Worm (Caenorhabditis elegans) whole organism, L4 larva: Measurements from ENCODE around the gene Y97E10AR.3.
A peak's percentile ranks its signal among the peaks of the same experiment; 100 is the strongest.

Source experiments
- D1046.2 ChIP-seq: fragments of 200-800 bp; sonication (Bioruptor generic); IDR thresholded peaks from 2 replicates; pipeline ENCODE4 v1.3.6; 2022; ENCODE audit warnings: missing genetic modification characterization, missing compliant biosample characterization
- F49E8.2 ChIP-seq: sonication (generic microtip); optimal IDR thresholded peaks from 2 replicates; lab custom pipeline; 2016; ENCODE audit warnings: missing compliant biosample characterization, mild to moderate bottlenecking, missing genetic modification characterization, borderline replicate concordance
- T20F7.1 ChIP-seq: fragments of 200-800 bp; sonication (Bioruptor generic); optimal IDR thresholded peaks from 2 replicates; lab custom pipeline; 2018; ENCODE audit warnings: mild to moderate bottlenecking, missing genetic modification characterization, missing compliant biosample characterization
- Y48G9A.11 ChIP-seq: fragments of 200-800 bp; sonication (Bioruptor generic); IDR thresholded peaks from 2 replicates; pipeline ENCODE4 v1.3.6; 2022; ENCODE audit warnings: missing genetic modification reagents, missing genetic modification characterization, missing compliant biosample characterization
- Y5F2A.4 ChIP-seq: fragments of 200-800 bp; sonication (Bioruptor generic); optimal IDR thresholded peaks from 2 replicates; lab custom pipeline; 2018; ENCODE audit warnings: mild to moderate bottlenecking, missing genetic modification characterization, missing compliant biosample characterization
- ZK546.5 ChIP-seq, 2 experiments: sonication (generic microtip); optimal IDR thresholded peaks; 2 replicates each; lab custom pipeline; 2017; ENCODE audit warnings: missing biosample characterization in 2 of 2, missing genetic modification characterization in 2 of 2
- aha-1 ChIP-seq: fragments of 150-350 bp; peaks from one replicate; lab custom pipeline; 2014; ENCODE audit warnings: missing biosample characterization, missing genetic modification characterization
- aly-2 ChIP-seq: sonication (generic microtip); optimal IDR thresholded peaks from 2 replicates; lab custom pipeline; 2018; ENCODE audit warnings: missing biosample characterization, missing genetic modification characterization
- ama-1 ChIP-seq: fragments of 150-350 bp; optimal IDR thresholded peaks from 2 replicates; lab custom pipeline; 2014; ENCODE audit warnings: inconsistent platforms, mixed read lengths
- ceh-62 ChIP-seq: sonication (generic microtip); optimal IDR thresholded peaks from 2 replicates; lab custom pipeline; 2017; ENCODE audit warnings: missing biosample characterization, missing genetic modification characterization
- ceh-82 ChIP-seq: sonication (generic microtip); optimal IDR thresholded peaks from 2 replicates; lab custom pipeline; 2017; ENCODE audit warnings: missing biosample characterization, missing genetic modification characterization
- ctbp-1 ChIP-seq: fragments of 200-800 bp; sonication (Bioruptor generic); IDR thresholded peaks from 2 replicates; pipeline ENCODE4 v1.3.6; 2022; ENCODE audit warnings: missing genetic modification reagents, missing genetic modification characterization, missing compliant biosample characterization
- daf-19 ChIP-seq: fragments of 200-800 bp; sonication (Bioruptor generic); conservative IDR thresholded peaks from 2 replicates; pipeline ENCODE4 v1.3.6; 2022; ENCODE audit warnings: missing genetic modification characterization, missing compliant biosample characterization
- dmd-6 ChIP-seq: fragments of 200-800 bp; sonication (Bioruptor generic); IDR thresholded peaks from 2 replicates; pipeline ENCODE4 v1.3.6; 2022; ENCODE audit warnings: missing genetic modification reagents, missing genetic modification characterization, missing compliant biosample characterization
- dpl-1 ChIP-seq: fragments of 150-350 bp; optimal IDR thresholded peaks from 2 replicates; lab custom pipeline; 2014; ENCODE audit warnings: missing biosample characterization, missing genetic modification reagents, missing genetic modification characterization
- dve-1 ChIP-seq: sonication (generic microtip); optimal IDR thresholded peaks from 2 replicates; lab custom pipeline; 2017; ENCODE audit warnings: antibody characterized with exemption, mild to moderate bottlenecking, missing genetic modification characterization, missing compliant biosample characterization; ENCODE audit not compliant: insufficient read depth
- hif-1 ChIP-seq, 2 experiments: sonication (generic microtip); optimal IDR thresholded peaks; 2 replicates each; lab custom pipeline; 2016 to 2017; ENCODE audit warnings: missing compliant biosample characterization in 2 of 2, missing genetic modification characterization in 2 of 2, missing genetic modification reagents in 2 of 2, missing genotype in 2 of 2, mild to moderate bottlenecking in 1 of 2
- hlh-11 ChIP-seq: fragments of 200-800 bp; sonication (Bioruptor generic); optimal IDR thresholded peaks from 2 replicates; lab custom pipeline; 2018; ENCODE audit warnings: mild to moderate bottlenecking, missing genetic modification characterization, missing compliant biosample characterization
- hlh-30 ChIP-seq: sonication (generic microtip); optimal IDR thresholded peaks from 2 replicates; lab custom pipeline; 2017; ENCODE audit warnings: antibody characterized with exemption, mild to moderate bottlenecking, missing genetic modification characterization, missing compliant biosample characterization; ENCODE audit not compliant: insufficient read depth
- hmg-1.1 ChIP-seq: fragments of 200-800 bp; sonication (Bioruptor generic); IDR thresholded peaks from 2 replicates; pipeline ENCODE4 v1.3.6; 2022; ENCODE audit warnings: missing genetic modification reagents, missing genetic modification characterization, missing compliant biosample characterization
- jun-1 ChIP-seq: fragments of 150-350 bp; optimal IDR thresholded peaks from 2 replicates; lab custom pipeline; 2014; ENCODE audit warnings: missing biosample characterization, missing genetic modification reagents, missing genetic modification characterization
- lim-7 ChIP-seq: fragments of 200-800 bp; sonication (Bioruptor generic); IDR thresholded peaks from 2 replicates; pipeline ENCODE4 v1.3.6; 2022; ENCODE audit warnings: missing genetic modification characterization, missing compliant biosample characterization
- lin-13 ChIP-seq: fragments of 150-350 bp; optimal IDR thresholded peaks from 2 replicates; lab custom pipeline; 2014; ENCODE audit warnings: missing biosample characterization, missing genetic modification reagents, missing genetic modification characterization
- lin-15B ChIP-seq: fragments of 150-350 bp; sonication (generic microtip); optimal IDR thresholded peaks from 3 replicates; lab custom pipeline; 2014; ENCODE audit warnings: missing biosample characterization, missing genetic modification characterization
- lin-29 ChIP-seq: fragments of 200-800 bp; sonication (Bioruptor generic); IDR thresholded peaks from 2 replicates; pipeline ENCODE4 v1.3.6; 2022; ENCODE audit warnings: missing genetic modification reagents, missing genetic modification characterization, missing compliant biosample characterization
- lin-38 ChIP-seq: fragments of 200-800 bp; sonication (Bioruptor generic); IDR thresholded peaks from 2 replicates; pipeline ENCODE4 v1.3.6; 2022; ENCODE audit warnings: missing genetic modification reagents, missing genetic modification characterization, missing compliant biosample characterization
- lsy-2 ChIP-seq, 2 experiments: fragments of 150-350 bp in 1 of 2; sonication (generic microtip) in 1 of 2; optimal IDR thresholded peaks; 2 replicates each; lab custom pipeline; 2014 to 2017; ENCODE audit warnings: missing biosample characterization in 2 of 2, missing genetic modification characterization in 2 of 2
- mdl-1 ChIP-seq, 2 experiments: fragments of 150-350 bp in 1 of 2; sonication (generic microtip) in 1 of 2; optimal IDR thresholded peaks; 2 replicates each; lab custom pipeline; 2014 to 2017; ENCODE audit warnings: missing biosample characterization in 2 of 2, missing genetic modification characterization in 2 of 2
- mdt-29 ChIP-seq: fragments of 200-800 bp; sonication (Bioruptor generic); IDR thresholded peaks from 2 replicates; pipeline ENCODE4 v1.3.6; 2022; ENCODE audit warnings: missing genetic modification reagents, missing genetic modification characterization, missing compliant biosample characterization
- mep-1 ChIP-seq: fragments of 150-350 bp; sonication (generic microtip); optimal IDR thresholded peaks from 3 replicates; lab custom pipeline; 2014; ENCODE audit warnings: missing biosample characterization, missing genetic modification characterization
- mes-2 ChIP-seq: sonication (generic microtip); optimal IDR thresholded peaks from 2 replicates; lab custom pipeline; 2016; ENCODE audit warnings: missing genotype, mild to moderate bottlenecking, missing genetic modification characterization, missing compliant biosample characterization; ENCODE audit not compliant: poor library complexity, severe bottlenecking
- mxl-2 ChIP-seq: fragments of 200-800 bp; sonication (Bioruptor generic); conservative IDR thresholded peaks from 2 replicates; pipeline ENCODE4 v1.3.6; 2022; ENCODE audit warnings: missing genetic modification reagents, missing genetic modification characterization, missing compliant biosample characterization
- mxl-3 ChIP-seq: fragments of 200-800 bp; sonication (Bioruptor generic); optimal IDR thresholded peaks from 2 replicates; lab custom pipeline; 2018; ENCODE audit warnings: mild to moderate bottlenecking, missing genetic modification characterization, missing compliant biosample characterization
- nhr-111 ChIP-seq: fragments of 200-800 bp; sonication (Bioruptor generic); optimal IDR thresholded peaks from 2 replicates; lab custom pipeline; 2018; ENCODE audit warnings: mild to moderate bottlenecking, missing genetic modification characterization, missing compliant biosample characterization
- nhr-28 ChIP-seq: fragments of 150-350 bp; optimal IDR thresholded peaks from 2 replicates; lab custom pipeline; 2014; ENCODE audit warnings: missing biosample characterization, missing genetic modification characterization
- nhr-41 ChIP-seq: fragments of 200-800 bp; sonication (Bioruptor generic); IDR thresholded peaks from 2 replicates; pipeline ENCODE4 v1.3.6; 2022; ENCODE audit warnings: missing genetic modification reagents, missing genetic modification characterization, missing compliant biosample characterization
- nhr-77 ChIP-seq: fragments of 150-350 bp; optimal IDR thresholded peaks from 2 replicates; lab custom pipeline; 2014; ENCODE audit warnings: missing biosample characterization, missing genetic modification characterization
- pqm-1 ChIP-seq: sonication (generic microtip); optimal IDR thresholded peaks from 2 replicates; lab custom pipeline; 2017; ENCODE audit warnings: missing biosample characterization, missing genetic modification characterization
- rbr-2 ChIP-seq: sonication (generic microtip); optimal IDR thresholded peaks from 2 replicates; lab custom pipeline; 2016; ENCODE audit warnings: missing genotype, missing genetic modification characterization, missing compliant biosample characterization
- saeg-2 ChIP-seq: fragments of 200-800 bp; sonication (Bioruptor generic); IDR thresholded peaks from 2 replicates; pipeline ENCODE4 v1.3.6; 2022; ENCODE audit warnings: missing genetic modification reagents, missing genetic modification characterization, missing compliant biosample characterization
- set-16 ChIP-seq: fragments of 200-800 bp; sonication (Bioruptor generic); IDR thresholded peaks from 2 replicates; pipeline ENCODE4 v1.3.6; 2022; ENCODE audit warnings: missing genetic modification reagents, missing genetic modification characterization, missing compliant biosample characterization
- spr-1 ChIP-seq: sonication (generic microtip); optimal IDR thresholded peaks from 2 replicates; lab custom pipeline; 2016; ENCODE audit warnings: mild to moderate bottlenecking, missing genetic modification characterization, missing compliant biosample characterization
- spr-3 ChIP-seq: fragments of 200-800 bp; sonication (Bioruptor generic); optimal IDR thresholded peaks from 2 replicates; lab custom pipeline; 2018; ENCODE audit warnings: mild to moderate bottlenecking, missing genetic modification characterization, missing compliant biosample characterization
- zag-1 ChIP-seq: fragments of 150-350 bp; optimal IDR thresholded peaks from 2 replicates; lab custom pipeline; 2014; ENCODE audit warnings: missing biosample characterization, missing genetic modification characterization
- zfp-2 ChIP-seq: sonication (generic microtip); optimal IDR thresholded peaks from 2 replicates; lab custom pipeline; 2016; ENCODE audit warnings: mild to moderate bottlenecking, missing genetic modification characterization, missing compliant biosample characterization
- zfp-3 ChIP-seq: fragments of 200-800 bp; sonication (Bioruptor generic); conservative IDR thresholded peaks from 2 replicates; pipeline ENCODE4 v1.3.6; 2022; ENCODE audit warnings: missing genetic modification reagents, missing genetic modification characterization, missing compliant biosample characterization

The Y97E10AR.3 gene

ce11 chrV:8016928-8017327 is 9.6 kb upstream of the Y97E10AR.3 start, which contains the start of gene sptl-2 (continued):
- TF ChIP-seq lin-38 (GFP tag; lab: Robert Waterston, UW), result no peak
- no peak for TF ChIP-seq ama-1 (lab: Kevin White, UChicago)
- peak; percentile 84 for TF ChIP-seq pqm-1
- TF ChIP-seq dpl-1 (GFP tag; lab: Kevin White, UChicago), result no peak
- no peak for TF ChIP-seq zfp-2 (tag; lab: Kevin White, UChicago)
- TF ChIP-seq saeg-2 (GFP tag; lab: Robert Waterston, UW), result no peak
- TF ChIP-seq Y5F2A.4 (GFP tag; lab: Kevin White, UChicago), result no peak
- no peak for TF ChIP-seq lin-29 (GFP tag; lab: Robert Waterston, UW)
- TF ChIP-seq daf-19, result no peak
- no peak for TF ChIP-seq lsy-2 (tag; optimal IDR thresholded peaks at IDR 0.05; lab: Kevin White, UChicago)
- no peak for TF ChIP-seq spr-3 (GFP tag; lab: Kevin White, UChicago)
- no peak for TF ChIP-seq ceh-82 (tag; lab: Kevin White, UChicago)
- TF ChIP-seq lin-13 (GFP tag; lab: Kevin White, UChicago), result no peak
- TF ChIP-seq lim-7, result no peak
- TF ChIP-seq mxl-2 (GFP tag; lab: Robert Waterston, UW), result no peak
- no peak for TF ChIP-seq mxl-3 (GFP tag; lab: Kevin White, UChicago)
- no peak for TF ChIP-seq ctbp-1 (GFP tag; lab: Robert Waterston, UW)
- TF ChIP-seq aly-2 (tag; lab: Kevin White, UChicago), result no peak
- no peak for TF ChIP-seq jun-1 (tag; lab: Kevin White, UChicago)
- no peak for TF ChIP-seq zfp-3 (GFP tag; lab: Robert Waterston, UW)
- no peak for TF ChIP-seq ceh-62 (tag; lab: Kevin White, UChicago)
- TF ChIP-seq lin-15B, result no peak
- no peak for TF ChIP-seq rbr-2 (tag; lab: Kevin White, UChicago)

- 0 out of 2 replicates have a peak, but pooled peaks have one; percentile 21 for TF ChIP-seq lin-38 (GFP tag; lab: Robert Waterston, UW)
- peak; percentile 40 for TF ChIP-seq F49E8.2
- 0 out of 2 replicates have a peak, but pooled peaks have one; percentile 6 for TF ChIP-seq lim-7
Observed at ce11 chrV:8014710-8015314, 7.5 kb upstream of the Y97E10AR.3 start.

- TF ChIP-seq mxl-3 (GFP tag; lab: Kevin White, UChicago) (peak; percentile 6), dpl-1 (GFP tag; lab: Kevin White, UChicago) (no peak), mdl-1 (tag; optimal IDR thresholded peaks at IDR 0.05; lab: Kevin White, UChicago) (peak in 1 of 2 experiments; percentile 64), set-16 (no peak), aha-1 (peak; percentile 85), dmd-6 (GFP tag; lab: Robert Waterston, UW) (peak; percentile 37), dve-1 (tag; lab: Kevin White, UChicago) (peak; percentile 25), nhr-28 (tag; lab: Kevin White, UChicago) (peak; percentile 43), lin-38 (GFP tag; lab: Robert Waterston, UW) (peak; percentile 70), mdt-29 (no peak), hlh-30 (peak; percentile 98), nhr-77 (tag; lab: Kevin White, UChicago) (no peak), T20F7.1 (peak; percentile 31), lsy-2 (tag; optimal IDR thresholded peaks at IDR 0.05; lab: Kevin White, UChicago) (peak in 1 of 2 experiments; percentile 50), ama-1 (lab: Kevin White, UChicago) (peak; percentile 50), hif-1 (tag; optimal IDR thresholded peaks at IDR 0.05; lab: Kevin White, UChicago) (peak in 1 of 2 experiments; percentile 14), Y48G9A.11 (GFP tag; lab: Robert Waterston, UW) (no peak), hlh-11 (tag; lab: Kevin White, UChicago) (peak; percentile 41), ZK546.5 (tag; optimal IDR thresholded peaks at IDR 0.05; lab: Kevin White, UChicago) (no peak), nhr-41 (no peak), ceh-62 (tag; lab: Kevin White, UChicago) (no peak), mep-1 (tag; lab: Kevin White, UChicago) (peak; percentile 35), spr-1 (no peak), D1046.2 (GFP tag; lab: Robert Waterston, UW) (no peak), hmg-1.1 (GFP tag; lab: Robert Waterston, UW) (0 out of 2 replicates have a peak, but pooled peaks have one; percentile 22), rbr-2 (tag; lab: Kevin White, UChicago) (peak; percentile 26), spr-3 (GFP tag; lab: Kevin White, UChicago) (no peak), zag-1 (tag; lab: Kevin White, UChicago) (no peak), nhr-111 (GFP tag; lab: Kevin White, UChicago) (no peak), mes-2 (tag; lab: Kevin White, UChicago) (peak; percentile 47)
Observed at ce11 chrV:8013901-8014388, 6.6 kb upstream of the Y97E10AR.3 start, which contains the start of gene Y97E10AR.6. Gene Y97E10AR.6, minus strand, starts transcription at chrV:8013951.
